Fruit fly (Drosophila melanogaster) Kc167 (cell line): ENCODE measurements around the gene Cp38.

Source experiments
- Myc ChIP-seq: fragments of >200 bp; optimal IDR thresholded peaks from 2 replicates; lab custom pipeline; 2017; ENCODE audit warnings: missing external identifiers
- Sin3A ChIP-seq: fragments of >200 bp; optimal IDR thresholded peaks from 2 replicates; lab custom pipeline; 2018; ENCODE audit warnings: missing external identifiers
- h ChIP-seq: fragments of >200 bp; optimal IDR thresholded peaks from 3 replicates; lab custom pipeline; 2018; ENCODE audit warnings: missing external identifiers
- insv ChIP-seq: fragments of >200 bp; optimal IDR thresholded peaks from 3 replicates; lab custom pipeline; 2018; ENCODE audit warnings: missing external identifiers
- psq ChIP-seq: fragments of >200 bp; optimal IDR thresholded peaks from 2 replicates; lab custom pipeline; 2017; ENCODE audit warnings: missing external identifiers
- ttk ChIP-seq: sonication (Bioruptor generic); optimal IDR thresholded peaks from 2 replicates; lab custom pipeline; 2017; ENCODE audit warnings: missing external identifiers

Gene Cp38

dm6 chrX:8492849-8493248, 11.2 kb downstream of the Cp38 start:
- TF ChIP-seq insv (lab: Kevin White, UChicago) (no peak), psq (lab: Kevin White, UChicago) (no peak), h (lab: Kevin White, UChicago) (no peak), Myc (lab: Kevin White, UChicago) (no peak), ttk (no peak), Sin3A (lab: Kevin White, UChicago) (no peak)

dm6 chrX:8493473-8493872, 11.8 kb downstream of the Cp38 start:
- TF ChIP-seq h (lab: Kevin White, UChicago) (no peak), Myc (lab: Kevin White, UChicago) (no peak), insv (lab: Kevin White, UChicago) (no peak), ttk (no peak), psq (lab: Kevin White, UChicago) (no peak), Sin3A (lab: Kevin White, UChicago) (no peak)

DNA sequence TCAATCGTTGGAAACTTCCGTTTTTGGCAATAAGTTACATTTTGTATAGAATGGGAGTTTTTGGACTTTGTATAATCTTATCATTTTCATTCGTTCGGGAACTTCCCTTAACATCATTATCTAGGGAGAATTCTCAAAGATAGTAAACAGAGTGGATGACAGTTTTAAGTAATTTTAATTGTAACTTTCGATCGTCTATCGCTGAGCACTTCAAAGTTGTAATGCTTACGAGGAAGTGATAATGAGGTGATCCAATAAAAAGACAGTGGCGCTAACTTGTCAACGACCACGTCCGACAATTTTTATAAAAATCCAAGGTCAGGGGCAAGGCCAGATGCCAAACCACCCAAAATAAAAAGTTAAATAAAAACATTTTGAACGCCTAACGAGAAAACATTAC, 14.7 kb downstream of the Cp38 start:
- TF ChIP-seq h (lab: Kevin White, UChicago): no peak
- TF ChIP-seq insv (lab: Kevin White, UChicago): no peak
- TF ChIP-seq Myc (lab: Kevin White, UChicago): no peak
- no peak for TF ChIP-seq psq (lab: Kevin White, UChicago)
- no peak for TF ChIP-seq ttk
- no peak for TF ChIP-seq Sin3A (lab: Kevin White, UChicago)

DNA sequence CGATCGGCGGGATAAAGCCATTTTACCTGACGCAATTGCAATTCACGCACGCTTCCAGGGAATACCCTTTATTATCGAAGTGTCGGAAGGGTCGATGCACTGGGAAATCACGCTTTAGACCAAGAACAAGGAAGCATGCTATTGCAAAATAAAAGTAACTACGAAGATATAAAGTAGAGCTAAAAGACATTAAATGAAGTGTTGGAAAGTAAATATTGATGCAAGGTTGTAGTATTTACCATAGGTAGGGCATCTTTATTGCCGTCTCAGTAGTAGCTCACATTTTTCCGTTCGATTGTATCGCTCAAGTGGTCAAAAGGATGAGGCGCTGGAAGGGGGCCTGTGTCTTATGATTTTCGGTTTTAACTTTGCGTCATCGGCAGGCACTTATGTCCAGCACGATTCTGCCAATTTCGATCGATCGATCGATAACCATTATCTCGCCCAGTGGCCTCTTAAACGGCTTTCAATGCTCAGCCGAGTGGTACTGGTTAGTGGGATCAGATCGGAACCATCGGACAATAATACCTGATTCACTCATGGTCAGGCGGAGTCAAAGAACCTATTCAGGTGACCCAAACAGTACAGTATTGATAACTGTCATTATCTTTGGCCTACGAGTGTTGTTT, 16.1 kb downstream of the Cp38 start:
- no peak for TF ChIP-seq Myc (lab: Kevin White, UChicago)
- no peak for TF ChIP-seq Sin3A (lab: Kevin White, UChicago)
- TF ChIP-seq insv (lab: Kevin White, UChicago): no peak
- TF ChIP-seq psq (lab: Kevin White, UChicago): no peak
- no peak for TF ChIP-seq ttk
- no peak for TF ChIP-seq h (lab: Kevin White, UChicago)

DNA sequence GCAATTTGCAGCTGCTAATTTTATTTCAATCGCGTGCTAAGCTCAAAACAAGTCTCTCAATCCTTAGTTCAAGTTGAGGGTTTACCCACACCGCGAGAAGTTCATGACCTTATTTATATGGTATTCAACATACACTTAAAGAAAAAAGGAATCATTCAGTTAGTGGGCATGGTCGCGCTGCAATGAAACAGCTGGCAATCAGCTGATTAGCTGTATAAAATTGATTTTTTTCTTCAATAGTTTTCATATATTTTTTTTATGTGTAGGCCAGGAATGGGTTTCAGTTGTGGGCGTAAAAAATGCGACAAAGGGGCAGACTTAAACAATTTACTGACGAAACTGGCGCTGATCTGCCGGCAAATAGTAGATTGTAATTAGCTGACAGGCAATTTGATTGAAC, 17.5 kb downstream of the Cp38 start:
- TF ChIP-seq psq (lab: Kevin White, UChicago): no peak
- no peak for TF ChIP-seq insv (lab: Kevin White, UChicago)

DNA sequence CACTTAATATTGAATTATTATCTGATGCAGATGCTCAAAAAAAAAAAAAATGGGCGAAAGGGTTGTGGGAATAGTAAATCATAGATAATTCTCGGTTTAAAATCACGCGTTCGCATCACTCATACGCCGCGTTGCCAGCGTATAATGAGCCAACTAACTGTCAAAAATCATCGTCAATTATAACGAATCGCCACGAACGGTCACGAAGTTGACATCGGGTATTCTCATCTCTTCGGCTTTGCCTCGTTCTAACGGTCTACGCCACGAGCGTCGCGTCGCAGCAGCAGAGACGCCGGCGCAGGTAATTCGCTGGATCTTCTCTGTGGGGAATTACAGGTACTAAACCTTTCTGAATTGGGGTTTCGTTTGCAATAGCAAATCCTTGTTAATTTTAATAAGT, 19.7 kb downstream of the Cp38 start:
- TF ChIP-seq Sin3A (lab: Kevin White, UChicago) (no peak), ttk (no peak), Myc (lab: Kevin White, UChicago) (no peak), psq (lab: Kevin White, UChicago) (no peak), h (lab: Kevin White, UChicago) (no peak), insv (lab: Kevin White, UChicago) (no peak)

DNA sequence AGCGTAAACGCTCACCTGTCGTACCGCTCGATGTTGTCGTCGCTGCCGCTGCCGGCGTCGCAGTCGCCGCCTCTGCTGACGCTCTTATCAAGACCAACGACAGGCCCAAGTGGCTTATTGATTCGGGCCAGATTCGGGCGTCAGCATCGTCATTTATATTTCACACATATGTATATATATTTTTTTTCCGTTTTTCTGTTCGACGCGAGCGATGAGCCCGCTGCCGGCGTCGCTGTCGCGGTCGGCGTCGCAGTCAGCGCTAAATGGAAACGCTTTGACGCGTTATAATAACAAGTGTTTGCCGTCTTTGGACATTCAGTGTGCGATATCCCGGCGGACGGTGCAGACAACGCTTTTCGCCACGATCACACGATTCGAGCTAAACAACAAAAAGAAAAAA, 20.4 kb downstream of the Cp38 start:
- no peak for TF ChIP-seq Sin3A (lab: Kevin White, UChicago)
- TF ChIP-seq Myc (lab: Kevin White, UChicago): no peak
- no peak for TF ChIP-seq insv (lab: Kevin White, UChicago)
- TF ChIP-seq ttk: no peak
- TF ChIP-seq psq (lab: Kevin White, UChicago): no peak
- TF ChIP-seq h (lab: Kevin White, UChicago): no peak

dm6 chrX:8505023-8505604, 23.5 kb downstream of the Cp38 start:
- TF ChIP-seq Sin3A (lab: Kevin White, UChicago) (no peak), h (lab: Kevin White, UChicago) (no peak), insv (lab: Kevin White, UChicago) (no peak), ttk (no peak), psq (lab: Kevin White, UChicago) (no peak), Myc (lab: Kevin White, UChicago) (no peak)

DNA sequence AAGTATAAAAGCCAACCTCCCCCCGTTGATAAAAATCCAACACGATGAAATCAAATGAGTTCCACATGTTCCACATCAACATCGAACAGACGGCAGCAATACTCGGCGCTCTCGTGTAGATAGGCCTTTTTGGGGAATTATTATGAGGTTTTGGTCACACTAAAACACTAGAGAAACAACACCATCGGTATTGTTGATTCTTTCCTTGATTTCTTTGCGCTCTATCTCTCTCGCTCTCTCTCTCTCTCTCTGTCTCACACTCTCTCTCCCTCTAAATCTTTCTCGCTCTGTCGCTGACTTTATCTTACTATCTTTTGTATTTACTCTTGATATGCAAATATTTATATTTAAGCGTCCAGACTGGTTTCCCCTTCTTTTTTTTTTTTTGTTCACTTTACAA, 29.1 kb downstream of the Cp38 start:
- TF ChIP-seq psq (lab: Kevin White, UChicago) (no peak), Sin3A (lab: Kevin White, UChicago) (no peak), insv (lab: Kevin White, UChicago) (no peak), ttk (no peak), h (lab: Kevin White, UChicago) (no peak), Myc (lab: Kevin White, UChicago) (no peak)

- TF ChIP-seq h (lab: Kevin White, UChicago) (no peak), psq (lab: Kevin White, UChicago) (no peak), Sin3A (lab: Kevin White, UChicago) (no peak), Myc (lab: Kevin White, UChicago) (no peak), insv (lab: Kevin White, UChicago) (no peak), ttk (no peak)
Measured at dm6 chrX:8512251-8512650, 30.6 kb downstream of the Cp38 start.

- TF ChIP-seq Myc (lab: Kevin White, UChicago) (no peak), h (lab: Kevin White, UChicago) (no peak), ttk (no peak), insv (lab: Kevin White, UChicago) (no peak), Sin3A (lab: Kevin White, UChicago) (no peak), psq (lab: Kevin White, UChicago) (no peak)
Measured at dm6 chrX:8517121-8518024, 35.7 kb downstream of the Cp38 start, which contains the start of gene Nrg. Gene Nrg, plus strand, starts transcription at chrX:8517373.
